Worm (Caenorhabditis elegans) whole organism, dauer: ENCODE results near the gene T04F3.4.

Experiments
- unc-62 ChIP-seq: sonication (generic microtip); optimal IDR thresholded peaks from 2 replicates; lab custom pipeline; 2017; ENCODE audit warnings: missing biosample characterization, missing genetic modification reagents, missing genetic modification characterization

The T04F3.4 gene

ce11 chrV:11741078-11741477 is 21.8 kb downstream of the T04F3.4 start:
- no peak for TF ChIP-seq unc-62 (GFP tag; lab: Kevin White, UChicago)

- TF ChIP-seq unc-62 (GFP tag; lab: Kevin White, UChicago): no peak
Measured at ce11 chrV:11739820-11740219, 23.0 kb downstream of the T04F3.4 start, which contains the start of gene T04F3.1. T04F3.1 (plus strand) TSS chrV:11740065.

- TF ChIP-seq unc-62 (GFP tag; lab: Kevin White, UChicago): no peak
Measured at ce11 chrV:11737333-11737732, 25.5 kb downstream of the T04F3.4 start.

- no peak for TF ChIP-seq unc-62 (GFP tag; lab: Kevin White, UChicago)
Measured at ce11 chrV:11736896-11737295, 26.0 kb downstream of the T04F3.4 start, which contains the start of gene spe-42. spe-42 (minus strand) TSS chrV:11736996.

- TF ChIP-seq unc-62 (GFP tag; lab: Kevin White, UChicago): no peak
Measured at ce11 chrV:11733460-11733859, 29.4 kb downstream of the T04F3.4 start, which contains the start of gene npp-22. npp-22 (minus strand) TSS chrV:11733472.

- no peak for TF ChIP-seq unc-62 (GFP tag; lab: Kevin White, UChicago)
Measured at ce11 chrV:11732049-11732448, 30.8 kb downstream of the T04F3.4 start.

- TF ChIP-seq unc-62 (GFP tag; lab: Kevin White, UChicago): no peak
Measured at ce11 chrV:11730060-11730459, 32.8 kb downstream of the T04F3.4 start, which contains the start of gene rhr-2. rhr-2 (minus strand) TSS chrV:11730160.

- TF ChIP-seq unc-62 (GFP tag; lab: Kevin White, UChicago): no peak
Measured at ce11 chrV:11725971-11726370, 36.9 kb downstream of the T04F3.4 start, which contains the start of gene daf-11. daf-11 (minus strand) TSS chrV:11726071.

- TF ChIP-seq unc-62 (GFP tag; lab: Kevin White, UChicago): no peak
Measured at ce11 chrV:11722858-11723257, 40.0 kb downstream of the T04F3.4 start.

- TF ChIP-seq unc-62 (GFP tag; lab: Kevin White, UChicago): no peak
Measured at ce11 chrV:11716930-11717329, 45.9 kb downstream of the T04F3.4 start.

ce11 chrV:11715797-11716196 is 47.1 kb downstream of the T04F3.4 start, which contains the start of gene tre-3:
tre-3 (minus strand) TSS chrV:11715903.
- no peak for TF ChIP-seq unc-62 (GFP tag; lab: Kevin White, UChicago)
